Fruit fly (Drosophila melanogaster) S2 (cell line): ENCODE measurements around the gene kraken.

Experiments used
- CG8478 ChIP-seq: fragments of >200 bp; optimal IDR thresholded peaks from 2 replicates; lab custom pipeline; 2018
- CTCF ChIP-seq, 2 experiments: fragments of >200 bp; optimal IDR thresholded peaks; 2 replicates each; lab custom pipeline; 2018

DNA sequence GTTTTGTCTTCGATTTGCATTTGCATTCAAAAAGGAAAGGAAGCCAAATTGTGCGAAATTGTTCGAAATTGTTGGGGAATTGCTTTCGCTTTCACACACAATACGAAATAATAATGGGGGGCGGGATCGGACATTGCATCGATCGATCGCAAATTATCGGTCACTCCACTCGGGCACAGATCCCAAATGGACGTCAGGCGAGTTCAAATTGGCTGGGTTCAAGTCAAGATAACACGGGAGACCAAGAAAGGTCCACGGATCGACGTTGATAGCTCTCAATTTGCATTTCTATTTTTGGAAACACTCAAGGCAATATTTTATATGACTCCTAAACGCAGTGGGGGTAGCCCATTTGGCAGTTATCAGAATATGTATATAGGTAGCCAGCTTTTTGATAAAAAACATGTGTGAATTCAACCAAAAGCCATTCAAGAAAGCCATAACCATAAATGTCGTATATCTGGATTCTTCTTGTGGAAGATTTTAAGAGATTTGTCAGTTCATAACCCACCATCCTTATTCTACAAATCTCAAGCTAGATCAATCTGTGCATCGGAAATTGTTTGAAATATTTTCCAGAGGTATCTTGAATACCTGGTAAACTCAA, 3.3 kb upstream of the kraken start:
- TF ChIP-seq CG8478 (lab: Kevin White, UChicago) = no peak
- no peak for TF ChIP-seq CTCF (optimal IDR thresholded peaks at IDR 0.05; lab: Kevin White, UChicago)
